6 worm cellular contexts compared by ENCODE assay signal in the genomic region with DNA sequence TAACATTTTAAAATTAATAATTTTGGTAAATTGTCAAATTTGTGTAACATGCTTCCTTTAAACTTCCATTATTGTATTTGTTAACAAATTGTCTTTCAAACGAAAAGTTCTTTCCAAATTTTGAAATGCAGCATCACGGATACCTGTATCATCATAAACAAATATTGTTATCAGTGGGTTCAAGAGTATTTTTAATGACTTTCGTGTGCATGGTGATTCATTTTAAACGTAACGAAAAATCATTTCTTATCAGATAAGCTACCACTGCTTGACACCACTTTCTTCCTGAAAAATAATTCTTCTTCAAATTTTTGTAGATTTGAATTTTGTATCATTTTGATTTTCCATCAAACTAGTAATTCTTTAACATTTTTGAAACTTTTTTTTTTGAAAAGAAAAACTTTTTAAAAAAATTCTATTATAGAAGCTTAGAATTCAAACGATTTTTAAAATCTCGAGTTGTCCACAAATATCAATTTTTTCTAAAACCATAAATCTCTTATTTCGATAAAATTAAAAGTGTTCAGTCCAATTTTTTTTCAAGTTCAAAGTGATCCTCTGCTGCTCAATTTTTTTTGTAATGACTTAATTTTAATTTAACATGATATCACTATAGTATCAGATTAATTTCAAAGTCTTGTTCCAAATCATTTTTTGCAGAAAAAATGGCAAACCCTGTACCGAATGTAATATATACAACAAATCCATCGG.
TF ChIP-seq lines count a peak whose summit lies in the region.

Gene F27E5.9 (plus strand): TSS at position 661 of the 711 bp plus-strand sequence.

TF ChIP-seq in whole organism, L1 larva, 84 proteins besides CTCF, POLR2A, EP300 and RAD21 (continues in another document):
- no peak for TF ChIP-seq pag-3 (tag; optimal IDR thresholded peaks at IDR 0.05; lab: Kevin White, UChicago; ENCODE audit: borderline replicate concordance, insufficient read depth)
- no peak for TF ChIP-seq unc-62 (GFP tag; optimal IDR thresholded peaks at IDR 0.05; lab: Kevin White, UChicago)
- TF ChIP-seq nhr-85 (tag; lab: Kevin White, UChicago) = no peak
- no peak for TF ChIP-seq C34B4.2 (tag; optimal IDR thresholded peaks at IDR 0.05; lab: Kevin White, UChicago)
- TF ChIP-seq Y116A8C.19 (tag; optimal IDR thresholded peaks at IDR 0.05; lab: Kevin White, UChicago; ENCODE audit: borderline replicate concordance) = no peak
- TF ChIP-seq ztf-11 (tag; optimal IDR thresholded peaks at IDR 0.05; lab: Kevin White, UChicago) = no peak
- TF ChIP-seq efl-3 (GFP tag; optimal IDR thresholded peaks at IDR 0.05; lab: Kevin White, UChicago) = no peak
- TF ChIP-seq ztf-4 (tag; optimal IDR thresholded peaks at IDR 0.05; lab: Kevin White, UChicago) = no peak
- no peak for TF ChIP-seq snu-23 (GFP tag; optimal IDR thresholded peaks at IDR 0.05; lab: Kevin White, UChicago)
- TF ChIP-seq efl-1 (optimal IDR thresholded peaks at IDR 0.05; lab: Kevin White, UChicago) = no peak
- TF ChIP-seq efl-1 (GFP tag; optimal IDR thresholded peaks at IDR 0.05 in 1 of 2; lab: Kevin White, UChicago) = peak in 1 of 2 experiments; percentile 78
- peak in 1 of 2 experiments; percentile 35 for TF ChIP-seq lin-35 (GFP tag; optimal IDR thresholded peaks at IDR 0.05; lab: Kevin White, UChicago)
- TF ChIP-seq lin-39 (tag; optimal IDR thresholded peaks at IDR 0.05; lab: Kevin White, UChicago) = no peak

TF ChIP-seq in whole organism, L2 larva, 48 proteins besides CTCF, POLR2A, EP300 and RAD21:
- TF ChIP-seq ztf-4 (tag; optimal IDR thresholded peaks at IDR 0.05; lab: Kevin White, UChicago) (no peak), nhr-12 (tag; optimal IDR thresholded peaks at IDR 0.05; lab: Kevin White, UChicago) (no peak), fos-1 (tag; optimal IDR thresholded peaks at IDR 0.05; lab: Kevin White, UChicago) (peak; percentile 100), unc-39 (tag; optimal IDR thresholded peaks at IDR 0.05; lab: Kevin White, UChicago) (no peak), ama-1 (optimal IDR thresholded peaks at IDR 0.05; lab: Kevin White, UChicago) (no peak), sma-9 (GFP tag; optimal IDR thresholded peaks at IDR 0.05; lab: Kevin White, UChicago) (peak; percentile 56), sma-9 (tag; optimal IDR thresholded peaks at IDR 0.05; lab: Kevin White, UChicago) (no peak), gmeb-1 (tag; optimal IDR thresholded peaks at IDR 0.05; lab: Kevin White, UChicago) (peak; percentile 38), crh-2 (tag; optimal IDR thresholded peaks at IDR 0.05; lab: Kevin White, UChicago) (peak; percentile 12), ceh-16 (tag; optimal IDR thresholded peaks at IDR 0.05; lab: Kevin White, UChicago) (no peak)

TF ChIP-seq in whole organism, L3 larva, 47 proteins besides CTCF, POLR2A, EP300 and RAD21:
- TF ChIP-seq fos-1 (tag; optimal IDR thresholded peaks at IDR 0.05; lab: Kevin White, UChicago) (peak; percentile 16), skn-1 (tag; optimal IDR thresholded peaks at IDR 0.05; lab: Kevin White, UChicago) (peak; percentile 14), elt-1 (tag; optimal IDR thresholded peaks at IDR 0.05; lab: Kevin White, UChicago) (no peak), nhr-23 (tag; optimal IDR thresholded peaks at IDR 0.05; lab: Kevin White, UChicago) (no peak), elt-2 (tag; optimal IDR thresholded peaks at IDR 0.05; lab: Kevin White, UChicago) (peak; percentile 95), pqm-1 (tag; optimal IDR thresholded peaks at IDR 0.05; lab: Kevin White, UChicago) (peak; percentile 93), jun-1 (tag; optimal IDR thresholded peaks at IDR 0.05; lab: Kevin White, UChicago) (peak; percentile 47), pha-4 (tag; optimal IDR thresholded peaks at IDR 0.05; lab: Kevin White, UChicago) (peak; percentile 68), ztf-4 (tag; optimal IDR thresholded peaks at IDR 0.05; lab: Kevin White, UChicago) (no peak)

TF ChIP-seq in whole organism, L4 larva, 104 proteins besides CTCF, POLR2A, EP300 and RAD21:
- no peak for TF ChIP-seq nhr-11 (tag; optimal IDR thresholded peaks at IDR 0.05; lab: Kevin White, UChicago)
- TF ChIP-seq nhr-41 (GFP tag; IDR thresholded peaks at IDR 0.05; lab: Robert Waterston, UW) = peak; percentile 56; the same call in 1 of the 2 replicates
- TF ChIP-seq nhr-77 (tag; optimal IDR thresholded peaks at IDR 0.05; lab: Kevin White, UChicago) = peak; percentile 52
- no peak for TF ChIP-seq daf-16 (GFP tag; optimal IDR thresholded peaks at IDR 0.05; lab: Kevin White, UChicago)
- peak; percentile 85 for TF ChIP-seq daf-16 (tag; optimal IDR thresholded peaks at IDR 0.05; lab: Kevin White, UChicago)
- peak; percentile 85 for TF ChIP-seq nhr-28 (tag; optimal IDR thresholded peaks at IDR 0.05; lab: Kevin White, UChicago)
- no peak for TF ChIP-seq lin-29 (GFP tag; IDR thresholded peaks at IDR 0.05; lab: Robert Waterston, UW)
- peak; percentile 99 for TF ChIP-seq pqm-1 (tag; optimal IDR thresholded peaks at IDR 0.05; lab: Kevin White, UChicago)
- TF ChIP-seq tag-97 (GFP tag; IDR thresholded peaks at IDR 0.05; lab: Robert Waterston, UW) = no peak
- peak; percentile 30 for TF ChIP-seq ztf-7 (tag; optimal IDR thresholded peaks at IDR 0.05; lab: Kevin White, UChicago)

TF ChIP-seq in whole organism, late embryonic, 69 proteins besides CTCF, POLR2A, EP300 and RAD21:
- peak; percentile 66 for TF ChIP-seq elt-2 (tag; optimal IDR thresholded peaks at IDR 0.05; lab: Kevin White, UChicago)
- no peak for TF ChIP-seq syd-9 (tag; optimal IDR thresholded peaks at IDR 0.05; lab: Kevin White, UChicago)

TF ChIP-seq in whole organism, young adult, 124 proteins besides CTCF, POLR2A, EP300 and RAD21:
- TF ChIP-seq nhr-80 (tag; optimal IDR thresholded peaks at IDR 0.05; lab: Kevin White, UChicago) = peak; percentile 87
- no peak for TF ChIP-seq sea-2 (GFP tag; IDR thresholded peaks at IDR 0.05; lab: Robert Waterston, UW)
